Fruit fly (Drosophila melanogaster) whole organism, embryonic: ENCODE results near the gene tHMG1.

Experiments
- Adf1 ChIP-seq: fragments of 200-800 bp; sonication (Bioruptor generic); IDR thresholded peaks from 2 replicates; pipeline ENCODE4 v1.3.6; 2022; ENCODE audit warnings: missing biosample characterization, missing genetic modification characterization
- Antp ChIP-seq: fragments of 200-800 bp; sonication (Bioruptor generic); optimal IDR thresholded peaks from 3 replicates; lab custom pipeline; 2016; ENCODE audit warnings: missing biosample characterization, missing genetic modification characterization
- Asciz ChIP-seq: fragments of 200-800 bp; sonication (Bioruptor generic); optimal IDR thresholded peaks from 2 replicates; lab custom pipeline; 2017; ENCODE audit warnings: missing biosample characterization, mild to moderate bottlenecking, missing genetic modification characterization, missing genetic modification reagents
- Atf6 ChIP-seq: fragments of 200-800 bp; sonication (Bioruptor generic); IDR thresholded peaks from 2 replicates; pipeline ENCODE4 v1.3.6; 2022; ENCODE audit warnings: missing biosample characterization, missing genetic modification characterization
- B-H1 ChIP-seq: fragments of 200-800 bp; sonication (Bioruptor generic); IDR thresholded peaks from 3 replicates; pipeline ENCODE4 v1.3.6; 2022; ENCODE audit warnings: missing biosample characterization, missing genetic modification characterization
- Blimp-1 ChIP-seq: fragments of 200-800 bp; sonication (Bioruptor generic); optimal IDR thresholded peaks from 3 replicates; lab custom pipeline; 2018; ENCODE audit warnings: missing biosample characterization, missing genetic modification characterization, mild to moderate bottlenecking, moderate library complexity, missing genetic modification reagents
- CG10147 ChIP-seq: fragments of 200-800 bp; sonication (Bioruptor generic); optimal IDR thresholded peaks from 2 replicates; lab custom pipeline; 2019; ENCODE audit warnings: missing biosample characterization, mild to moderate bottlenecking, missing genetic modification characterization, moderate library complexity
- CG10654 ChIP-seq: fragments of 200-800 bp; sonication (Bioruptor generic); optimal IDR thresholded peaks from 2 replicates; lab custom pipeline; 2016; ENCODE audit warnings: missing biosample characterization, missing genetic modification characterization
- CG14014 ChIP-seq: fragments of 200-800 bp; sonication (Bioruptor generic); IDR thresholded peaks from 2 replicates; pipeline ENCODE4 v1.3.6; 2022; ENCODE audit warnings: missing biosample characterization, missing genetic modification characterization
- CG14667 ChIP-seq: fragments of 200-800 bp; sonication (Bioruptor generic); IDR thresholded peaks from 2 replicates; pipeline ENCODE4 v1.3.6; 2022; ENCODE audit warnings: missing biosample characterization, missing genetic modification characterization
- CG15269 ChIP-seq: fragments of 200-800 bp; sonication (Bioruptor generic); optimal IDR thresholded peaks from 2 replicates; lab custom pipeline; 2018; ENCODE audit warnings: missing biosample characterization, mild to moderate bottlenecking, missing genetic modification characterization, moderate library complexity
- CG17359 ChIP-seq: fragments of 200-800 bp; sonication (Bioruptor generic); optimal IDR thresholded peaks from 3 replicates; lab custom pipeline; 2018; ENCODE audit warnings: missing biosample characterization, mild to moderate bottlenecking, missing genetic modification characterization, moderate library complexity
- CG18262 ChIP-seq: fragments of 200-800 bp; optimal IDR thresholded peaks from 3 replicates; lab custom pipeline; 2019; ENCODE audit warnings: missing biosample characterization, mild to moderate bottlenecking, missing genetic modification characterization, moderate library complexity
- CG1832 ChIP-seq: fragments of 200-800 bp; sonication (Bioruptor generic); optimal IDR thresholded peaks from 2 replicates; lab custom pipeline; 2017; ENCODE audit warnings: missing biosample characterization, mild to moderate bottlenecking, missing genetic modification characterization, inconsistent platforms
- CG18476 ChIP-seq: fragments of 200-800 bp; sonication (Bioruptor generic); optimal IDR thresholded peaks from 2 replicates; lab custom pipeline; 2016; ENCODE audit warnings: missing biosample characterization, mild to moderate bottlenecking, missing genetic modification characterization
- CG18599 ChIP-seq: fragments of 200-800 bp; sonication (Bioruptor generic); optimal IDR thresholded peaks from 3 replicates; lab custom pipeline; 2017; ENCODE audit warnings: missing biosample characterization, missing genetic modification characterization, mild to moderate bottlenecking, moderate library complexity, missing genetic modification reagents
- CG3281 ChIP-seq: fragments of 200-800 bp; sonication (Bioruptor generic); optimal IDR thresholded peaks from 3 replicates; lab custom pipeline; 2017; ENCODE audit warnings: missing biosample characterization, mild to moderate bottlenecking, missing genetic modification characterization
- CG3995 ChIP-seq: fragments of 200-800 bp; sonication (Bioruptor generic); optimal IDR thresholded peaks from 3 replicates; lab custom pipeline; 2016; ENCODE audit warnings: missing biosample characterization, missing genetic modification characterization
- CG6854 ChIP-seq: fragments of 200-800 bp; sonication (Bioruptor generic); optimal IDR thresholded peaks from 3 replicates; lab custom pipeline; 2017; ENCODE audit warnings: missing biosample characterization, mild to moderate bottlenecking, missing genetic modification characterization
- CG7745 ChIP-seq: fragments of 200-800 bp; sonication (Bioruptor generic); optimal IDR thresholded peaks from 2 replicates; lab custom pipeline; 2018; ENCODE audit warnings: missing biosample characterization, mild to moderate bottlenecking, missing genetic modification characterization, moderate library complexity
- CoRest ChIP-seq: fragments of 200-800 bp; sonication (Bioruptor generic); optimal IDR thresholded peaks from 3 replicates; lab custom pipeline; 2018; ENCODE audit warnings: missing biosample characterization, mild to moderate bottlenecking, missing genetic modification characterization, moderate library complexity
- CrebB ChIP-seq: fragments of 200-800 bp; sonication (Bioruptor generic); optimal IDR thresholded peaks from 3 replicates; lab custom pipeline; 2018; ENCODE audit warnings: missing biosample characterization, mild to moderate bottlenecking, missing genetic modification characterization
- Deaf1 ChIP-seq: fragments of 200-800 bp; optimal IDR thresholded peaks from 3 replicates; lab custom pipeline; 2019; ENCODE audit warnings: missing biosample characterization, mild to moderate bottlenecking, missing genetic modification characterization, moderate library complexity
- Dfd ChIP-seq, 2 experiments: fragments of >200 bp; optimal IDR thresholded peaks; 2 replicates each; lab custom pipeline; 2017; ENCODE audit warnings: missing biosample characterization in 2 of 2, missing genetic modification characterization in 2 of 2
- Doc3 ChIP-seq: fragments of 200-800 bp; sonication (Bioruptor generic); IDR thresholded peaks from 3 replicates; pipeline ENCODE4 v1.3.6; 2022; ENCODE audit warnings: missing biosample characterization, missing genetic modification characterization; ENCODE audit not compliant: partially characterized antibody
- Elba2 ChIP-seq: fragments of 200-800 bp; sonication (Bioruptor generic); optimal IDR thresholded peaks from 3 replicates; lab custom pipeline; 2016; ENCODE audit warnings: missing biosample characterization, missing genetic modification characterization
- Ets65A ChIP-seq: fragments of 200-800 bp; sonication (Bioruptor generic); peaks from one replicate; lab custom pipeline; 2016; ENCODE audit warnings: missing biosample characterization, missing genetic modification characterization
- GATAe ChIP-seq: fragments of 200-800 bp; sonication (Bioruptor generic); conservative IDR thresholded peaks from 2 replicates; pipeline ENCODE4 v1.3.6; 2022; ENCODE audit warnings: missing biosample characterization, missing genetic modification characterization
- Hr3 ChIP-seq: fragments of 200-800 bp; sonication (Bioruptor generic); optimal IDR thresholded peaks from 3 replicates; lab custom pipeline; 2016; ENCODE audit warnings: missing biosample characterization, missing genetic modification characterization
- Jarid2 ChIP-seq: fragments of 200-800 bp; sonication (Bioruptor generic); optimal IDR thresholded peaks from 3 replicates; lab custom pipeline; 2017; ENCODE audit warnings: mild to moderate bottlenecking, missing biosample characterization, missing genetic modification reagents, missing genetic modification characterization
- Sin3A ChIP-seq: fragments of >200 bp; optimal IDR thresholded peaks from 2 replicates; lab custom pipeline; 2018
- ase ChIP-seq: fragments of 200-800 bp; sonication (Bioruptor generic); IDR thresholded peaks from 3 replicates; pipeline ENCODE4 v1.3.6; 2022; ENCODE audit warnings: missing biosample characterization, missing genetic modification characterization
- bigmax ChIP-seq: fragments of 200-800 bp; sonication (Bioruptor generic); optimal IDR thresholded peaks from 2 replicates; lab custom pipeline; 2018; ENCODE audit warnings: missing biosample characterization, mild to moderate bottlenecking, missing genetic modification characterization
- cg ChIP-seq: fragments of 200-800 bp; sonication (Bioruptor generic); optimal IDR thresholded peaks from 3 replicates; lab custom pipeline; 2019; ENCODE audit warnings: missing biosample characterization, mild to moderate bottlenecking, missing genetic modification characterization, moderate library complexity
- corto ChIP-seq: fragments of 200-800 bp; sonication (Bioruptor generic); optimal IDR thresholded peaks from 2 replicates; lab custom pipeline; 2016; ENCODE audit warnings: missing biosample characterization, mild to moderate bottlenecking, missing genetic modification characterization, moderate library complexity
- dati ChIP-seq: fragments of 200-800 bp; sonication (Bioruptor generic); IDR thresholded peaks from 2 replicates; pipeline ENCODE4 v1.3.6; 2022; ENCODE audit warnings: missing biosample characterization, missing genetic modification characterization
- fru ChIP-seq: fragments of >200 bp; optimal IDR thresholded peaks from 2 replicates; lab custom pipeline; 2017
- gsb-n ChIP-seq: fragments of 200-800 bp; sonication (Bioruptor generic); optimal IDR thresholded peaks from 3 replicates; lab custom pipeline; 2018; ENCODE audit warnings: missing biosample characterization, mild to moderate bottlenecking, missing genetic modification characterization
- hkb ChIP-seq, 2 experiments: fragments of 200-800 bp in 1 of 2; fragments of >200 bp in 1 of 2; sonication (Bioruptor generic) in 1 of 2; IDR thresholded peaks in 1 of 2; optimal IDR thresholded peaks in 1 of 2; 2 replicates each; pipeline versions ENCODE4 v1.3.6 to Lab custom; 2017 to 2022; ENCODE audit warnings: missing biosample characterization in 1 of 2, missing genetic modification characterization in 1 of 2
- hth ChIP-seq: fragments of >200 bp; optimal IDR thresholded peaks from 2 replicates; lab custom pipeline; 2017; ENCODE audit warnings: inconsistent platforms
- jumu ChIP-seq: fragments of 200-800 bp; sonication (Bioruptor generic); optimal IDR thresholded peaks from 3 replicates; lab custom pipeline; 2016; ENCODE audit warnings: missing biosample characterization, missing genetic modification characterization
- pan ChIP-seq, 4 experiments: fragments of >200 bp in 3 of 4; fragments of 200-800 bp in 1 of 4; sonication (Bioruptor generic) in 1 of 4; optimal IDR thresholded peaks in 3 of 4; IDR thresholded peaks in 1 of 4; 2 replicates each; pipeline versions ENCODE4 v1.3.6 to Lab custom; 2017 to 2022; ENCODE audit warnings: missing biosample characterization in 2 of 4, missing genetic modification characterization in 2 of 4, mixed read lengths in 1 of 4
- pho ChIP-seq: fragments of 200-800 bp; sonication (Bioruptor generic); optimal IDR thresholded peaks from 2 replicates; lab custom pipeline; 2016; ENCODE audit warnings: missing biosample characterization, missing genetic modification characterization
- sima ChIP-seq: fragments of 200-800 bp; sonication (Bioruptor generic); optimal IDR thresholded peaks from 2 replicates; lab custom pipeline; 2016; ENCODE audit warnings: missing biosample characterization, missing genetic modification characterization
- slp2 ChIP-seq: fragments of 200-800 bp; sonication (Bioruptor generic); optimal IDR thresholded peaks from 2 replicates; lab custom pipeline; 2016; ENCODE audit warnings: missing biosample characterization, missing genetic modification characterization
- tgo ChIP-seq: fragments of 200-800 bp; sonication (Bioruptor generic); IDR thresholded peaks from 3 replicates; pipeline ENCODE4 v1.3.6; 2022; ENCODE audit warnings: missing biosample characterization, missing genetic modification characterization
- vfl ChIP-seq: fragments of 200-800 bp; sonication (Bioruptor generic); optimal IDR thresholded peaks from 2 replicates; lab custom pipeline; 2016; ENCODE audit warnings: missing biosample characterization, missing genetic modification characterization
- vvl ChIP-seq: fragments of 200-800 bp; sonication (Bioruptor generic); IDR thresholded peaks from 2 replicates; pipeline ENCODE4 v1.3.6; 2022; ENCODE audit warnings: missing biosample characterization, missing genetic modification characterization
- wdn ChIP-seq: fragments of 200-800 bp; sonication (Bioruptor generic); IDR thresholded peaks from 2 replicates; pipeline ENCODE4 v1.3.6; 2022; ENCODE audit warnings: missing biosample characterization, missing genetic modification characterization

tHMG1 gene

DNA sequence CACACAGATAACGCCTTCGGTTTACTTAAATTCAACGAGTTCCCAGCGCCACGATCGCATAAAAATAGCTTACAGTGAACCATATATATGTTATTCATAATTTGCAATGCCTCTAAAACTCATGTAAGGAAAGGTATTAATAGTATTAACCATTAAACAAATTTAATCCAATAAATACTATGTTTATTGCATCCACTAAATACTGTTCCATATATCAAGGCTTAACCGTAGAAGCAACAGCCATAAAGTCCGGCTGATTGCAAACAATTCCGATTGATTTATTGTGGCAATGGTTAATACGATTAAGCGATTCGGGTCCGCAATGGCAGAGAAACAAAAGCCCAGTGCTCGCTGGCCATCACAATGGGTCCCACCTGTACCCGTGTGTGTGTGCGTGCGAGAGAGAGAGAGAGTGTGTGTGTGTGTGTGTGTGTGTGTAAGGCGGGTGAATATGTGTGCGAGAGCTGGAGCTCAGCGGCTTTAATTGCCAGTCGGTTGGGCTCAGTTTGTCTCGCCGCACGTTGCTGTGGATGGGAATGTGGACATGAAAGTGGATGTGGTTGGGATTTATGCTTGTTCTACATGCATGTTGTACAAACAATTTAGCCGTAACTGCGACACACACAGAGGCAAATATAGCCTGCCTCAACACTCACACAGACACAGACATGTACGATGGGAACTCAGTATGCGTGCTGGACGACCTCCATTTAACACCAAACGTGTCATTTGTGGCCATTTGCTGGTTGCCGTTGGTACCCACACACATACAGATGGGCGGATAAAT, 3.1 kb downstream of the tHMG1 start:
- TF ChIP-seq vvl (GFP tag; lab: Robert Waterston, UW), result peak; percentile 27; the same call in 1 of the 2 replicates
- TF ChIP-seq CG10654 (GFP tag; lab: Kevin White, UChicago), result peak; percentile 36
- TF ChIP-seq Elba2, result no peak
- no peak for TF ChIP-seq CG1832 (GFP tag; lab: Kevin White, UChicago)
- no peak for TF ChIP-seq CG3995
- TF ChIP-seq Sin3A (lab: Kevin White, UChicago), result no peak
- no peak for TF ChIP-seq dati (GFP tag; lab: Robert Waterston, UW)
- no peak for TF ChIP-seq CG18262 (tag; lab: Kevin White, UChicago)
- peak; percentile 25 for TF ChIP-seq CG15269 (tag; lab: Kevin White, UChicago)
- TF ChIP-seq CG14014 (GFP tag; lab: Robert Waterston, UW), result 0 out of 2 replicates have a peak, but pooled peaks have one; percentile 5
- no peak for TF ChIP-seq bigmax (GFP tag; lab: Kevin White, UChicago)
- TF ChIP-seq CG10147, result peak; percentile 18
- TF ChIP-seq Asciz (GFP tag; lab: Kevin White, UChicago), result peak; percentile 53
- TF ChIP-seq CG6854 (GFP tag; lab: Kevin White, UChicago), result peak; percentile 13
- TF ChIP-seq Deaf1 (tag; lab: Kevin White, UChicago), result peak; percentile 66
- TF ChIP-seq CrebB (tag; lab: Kevin White, UChicago), result no peak
- no peak for TF ChIP-seq hkb (optimal IDR thresholded peaks at IDR 0.05; lab: Kevin White, UChicago)
- TF ChIP-seq hkb (GFP tag; IDR thresholded peaks at IDR 0.05; lab: Robert Waterston, UW), result 0 out of 2 replicates have a peak, but pooled peaks have one; percentile 7
- TF ChIP-seq CG18599, result no peak
- TF ChIP-seq tgo (GFP tag; lab: Robert Waterston, UW), result peak; percentile 28; the same call in 2 of the 3 replicates
- TF ChIP-seq Jarid2, result peak; percentile 35
- TF ChIP-seq CG17359 (tag; lab: Kevin White, UChicago), result peak; percentile 48
- no peak for TF ChIP-seq sima (GFP tag; lab: Kevin White, UChicago)
- no peak for TF ChIP-seq pho
- no peak for TF ChIP-seq GATAe (GFP tag; lab: Robert Waterston, UW)
- peak; percentile 85 for TF ChIP-seq Ets65A (GFP tag; lab: Kevin White, UChicago)
- no peak for TF ChIP-seq Doc3 (GFP tag; lab: Robert Waterston, UW)
- TF ChIP-seq CG3281 (GFP tag; lab: Kevin White, UChicago), result peak; percentile 8
- no peak for TF ChIP-seq B-H1 (GFP tag; lab: Robert Waterston, UW)
- no peak for TF ChIP-seq vfl (GFP tag; lab: Kevin White, UChicago)
- no peak for TF ChIP-seq CG7745 (tag; lab: Kevin White, UChicago)
- peak; percentile 35 for TF ChIP-seq cg (GFP tag; lab: Kevin White, UChicago)
- TF ChIP-seq wdn (GFP tag; lab: Robert Waterston, UW), result 0 out of 2 replicates have a peak, but pooled peaks have one; percentile 37
- no peak for TF ChIP-seq CG18476
- no peak for TF ChIP-seq Antp (GFP tag; lab: Kevin White, UChicago)
- peak; percentile 15 for TF ChIP-seq CoRest (tag; lab: Kevin White, UChicago)
- TF ChIP-seq ase, result no peak
- TF ChIP-seq Hr3, result no peak
- no peak for TF ChIP-seq jumu
- no peak for TF ChIP-seq corto (GFP tag; lab: Kevin White, UChicago)
- no peak for TF ChIP-seq fru
- TF ChIP-seq Atf6 (GFP tag; lab: Robert Waterston, UW), result 0 out of 2 replicates have a peak, but pooled peaks have one; percentile 8
- no peak for TF ChIP-seq gsb-n (tag; lab: Kevin White, UChicago)
- 0 out of 2 replicates have a peak, but pooled peaks have one; percentile 44 for TF ChIP-seq CG14667 (GFP tag; lab: Robert Waterston, UW)
- no peak for TF ChIP-seq slp2 (GFP tag; lab: Kevin White, UChicago)
- no peak for TF ChIP-seq pan (optimal IDR thresholded peaks at IDR 0.05; lab: Kevin White, UChicago)
- no peak for TF ChIP-seq pan (GFP tag; optimal IDR thresholded peaks at IDR 0.05 in 1 of 2, IDR thresholded peaks at IDR 0.05 in 1 of 2)
- TF ChIP-seq Adf1 (GFP tag; lab: Robert Waterston, UW), result no peak
- no peak for TF ChIP-seq Blimp-1 (GFP tag; lab: Kevin White, UChicago)
- no peak for TF ChIP-seq Dfd (GFP tag; optimal IDR thresholded peaks at IDR 0.05; lab: Kevin White, UChicago)
- no peak for TF ChIP-seq hth
